Fruit fly (Drosophila melanogaster) whole organism, embryonic: ENCODE results near the gene CG43707.

Source experiments
- Adf1 ChIP-seq: fragments of 200-800 bp; sonication (Bioruptor generic); IDR thresholded peaks from 2 replicates; pipeline ENCODE4 v1.3.6; 2022; ENCODE audit warnings: missing biosample characterization, missing genetic modification characterization
- Atf-2 ChIP-seq: fragments of 200-800 bp; sonication (Bioruptor generic); optimal IDR thresholded peaks from 2 replicates; lab custom pipeline; 2016; ENCODE audit warnings: missing biosample characterization, missing genetic modification characterization
- Atf3 ChIP-seq: fragments of 200-800 bp; sonication (Bioruptor generic); optimal IDR thresholded peaks from 3 replicates; lab custom pipeline; 2016; ENCODE audit warnings: missing biosample characterization, missing genetic modification characterization
- B-H2 ChIP-seq: fragments of 200-800 bp; sonication (Bioruptor generic); optimal IDR thresholded peaks from 2 replicates; lab custom pipeline; 2018; ENCODE audit warnings: missing biosample characterization, mild to moderate bottlenecking, missing genetic modification characterization
- BtbVII ChIP-seq: fragments of 200-800 bp; sonication (Bioruptor generic); optimal IDR thresholded peaks from 3 replicates; lab custom pipeline; 2017; ENCODE audit warnings: missing biosample characterization, mild to moderate bottlenecking, missing genetic modification characterization
- C15 ChIP-seq: fragments of 200-800 bp; sonication (Bioruptor generic); IDR thresholded peaks from 3 replicates; pipeline ENCODE4 v1.3.6; 2022; ENCODE audit warnings: missing biosample characterization, missing genetic modification characterization
- CG10321 ChIP-seq: fragments of 200-800 bp; sonication (Bioruptor generic); IDR thresholded peaks from 2 replicates; pipeline ENCODE4 v1.3.6; 2022; ENCODE audit warnings: missing biosample characterization, missing genetic modification characterization
- CG11247 ChIP-seq: fragments of 200-800 bp; sonication (Bioruptor generic); IDR thresholded peaks from 2 replicates; pipeline ENCODE4 v1.3.6; 2022; ENCODE audit warnings: missing biosample characterization, missing genetic modification characterization
- CG11456 ChIP-seq: fragments of 200-800 bp; sonication (Bioruptor generic); IDR thresholded peaks from 3 replicates; pipeline ENCODE4 v1.3.6; 2022; ENCODE audit warnings: missing biosample characterization, missing genetic modification characterization
- CG11560 ChIP-seq: fragments of 200-800 bp; sonication (Bioruptor generic); IDR thresholded peaks from 3 replicates; pipeline ENCODE4 v1.3.6; 2022; ENCODE audit warnings: missing biosample characterization, missing genetic modification characterization
- CG12659 ChIP-seq: fragments of 200-800 bp; sonication (Bioruptor generic); optimal IDR thresholded peaks from 3 replicates; lab custom pipeline; 2017; ENCODE audit warnings: mild to moderate bottlenecking, missing biosample characterization, missing genetic modification reagents, missing genetic modification characterization
- CG12769 ChIP-seq: fragments of 200-800 bp; sonication (Bioruptor generic); optimal IDR thresholded peaks from 2 replicates; lab custom pipeline; 2019; ENCODE audit warnings: missing biosample characterization, mild to moderate bottlenecking, missing genetic modification characterization, moderate library complexity
- CG12942 ChIP-seq: fragments of 200-800 bp; sonication (Bioruptor generic); optimal IDR thresholded peaks from 3 replicates; lab custom pipeline; 2016; ENCODE audit warnings: missing biosample characterization, missing genetic modification characterization
- CG13287 ChIP-seq: fragments of 200-800 bp; sonication (Bioruptor generic); IDR thresholded peaks from 2 replicates; pipeline ENCODE4 v1.3.6; 2022; ENCODE audit warnings: missing biosample characterization, missing genetic modification characterization; ENCODE audit not compliant: partially characterized antibody
- CG1603 ChIP-seq: fragments of 200-800 bp; sonication (Bioruptor generic); optimal IDR thresholded peaks from 2 replicates; lab custom pipeline; 2019; ENCODE audit warnings: missing biosample characterization, mild to moderate bottlenecking, missing genetic modification characterization, moderate library complexity
- CG17385 ChIP-seq: fragments of 200-800 bp; sonication (Bioruptor generic); optimal IDR thresholded peaks from 3 replicates; lab custom pipeline; 2018; ENCODE audit warnings: missing biosample characterization, mild to moderate bottlenecking, missing genetic modification characterization
- CG2678 ChIP-seq: fragments of 200-800 bp; sonication (Bioruptor generic); optimal IDR thresholded peaks from 3 replicates; lab custom pipeline; 2019; ENCODE audit warnings: missing biosample characterization, mild to moderate bottlenecking, missing genetic modification characterization, moderate library complexity
- CG3995 ChIP-seq: fragments of 200-800 bp; sonication (Bioruptor generic); optimal IDR thresholded peaks from 3 replicates; lab custom pipeline; 2016; ENCODE audit warnings: missing biosample characterization, missing genetic modification characterization
- CG4617 ChIP-seq: fragments of 200-800 bp; sonication (Bioruptor generic); optimal IDR thresholded peaks from 3 replicates; lab custom pipeline; 2016; ENCODE audit warnings: missing biosample characterization, missing genetic modification characterization, borderline replicate concordance
- CG6813 ChIP-seq: fragments of 200-800 bp; sonication (Bioruptor generic); optimal IDR thresholded peaks from 2 replicates; lab custom pipeline; 2017; ENCODE audit warnings: missing biosample characterization, missing genetic modification characterization, mild to moderate bottlenecking, moderate library complexity, missing genetic modification reagents
- CG7271 ChIP-seq: fragments of 200-800 bp; sonication (Bioruptor generic); optimal IDR thresholded peaks from 2 replicates; lab custom pipeline; 2018; ENCODE audit warnings: missing biosample characterization, mild to moderate bottlenecking, missing genetic modification characterization, moderate library complexity
- CG7786 ChIP-seq: fragments of 200-800 bp; sonication (Bioruptor generic); optimal IDR thresholded peaks from 2 replicates; lab custom pipeline; 2016; ENCODE audit warnings: missing biosample characterization, missing genetic modification characterization
- CG7928 ChIP-seq: fragments of 200-800 bp; sonication (Bioruptor generic); optimal IDR thresholded peaks from 2 replicates; lab custom pipeline; 2017; ENCODE audit warnings: missing biosample characterization, mild to moderate bottlenecking, missing genetic modification characterization
- CG8290 ChIP-seq, 3 experiments: fragments of 200-800 bp; sonication (Bioruptor generic); optimal IDR thresholded peaks; 2 replicates each; lab custom pipeline; 2016 to 2019; ENCODE audit warnings: missing biosample characterization in 3 of 3, missing genetic modification characterization in 3 of 3, mild to moderate bottlenecking in 2 of 3, moderate library complexity in 1 of 3
- Dip3 ChIP-seq: fragments of 200-800 bp; sonication (Bioruptor generic); optimal IDR thresholded peaks from 3 replicates; lab custom pipeline; 2016; ENCODE audit warnings: missing biosample characterization, missing genetic modification characterization
- HmgD ChIP-seq: fragments of 200-800 bp; sonication (Bioruptor generic); optimal IDR thresholded peaks from 3 replicates; lab custom pipeline; 2016; ENCODE audit warnings: missing biosample characterization, missing genetic modification characterization
- Hsf ChIP-seq: fragments of 200-800 bp; sonication (Bioruptor generic); optimal IDR thresholded peaks from 3 replicates; lab custom pipeline; 2016; ENCODE audit warnings: missing biosample characterization, missing genetic modification characterization
- Meics ChIP-seq: fragments of 200-800 bp; sonication (Bioruptor generic); optimal IDR thresholded peaks from 2 replicates; lab custom pipeline; 2017; ENCODE audit warnings: missing biosample characterization, mild to moderate bottlenecking, missing genetic modification characterization
- Rfx ChIP-seq: fragments of 200-800 bp; sonication (Bioruptor generic); IDR thresholded peaks from 2 replicates; pipeline ENCODE4 v1.3.6; 2022; ENCODE audit warnings: missing biosample characterization, missing genetic modification characterization
- Six4 ChIP-seq: fragments of 200-800 bp; sonication (Bioruptor generic); optimal IDR thresholded peaks from 2 replicates; lab custom pipeline; 2016; ENCODE audit warnings: missing biosample characterization, missing genetic modification characterization
- Sox100B ChIP-seq: fragments of 200-800 bp; sonication (Bioruptor generic); optimal IDR thresholded peaks from 3 replicates; lab custom pipeline; 2018; ENCODE audit warnings: missing biosample characterization, mild to moderate bottlenecking, missing genetic modification characterization
- Sry-β ChIP-seq: fragments of 200-800 bp; sonication (Bioruptor generic); optimal IDR thresholded peaks from 2 replicates; lab custom pipeline; 2018; ENCODE audit warnings: missing biosample characterization, mild to moderate bottlenecking, missing genetic modification characterization, moderate library complexity
- Ssrp ChIP-seq: fragments of 200-800 bp; sonication (Bioruptor generic); optimal IDR thresholded peaks from 2 replicates; lab custom pipeline; 2018; ENCODE audit warnings: missing biosample characterization, mild to moderate bottlenecking, missing genetic modification characterization, moderate library complexity
- bowl ChIP-seq: fragments of 200-800 bp; sonication (Bioruptor generic); IDR thresholded peaks from 2 replicates; pipeline ENCODE4 v1.3.6; 2022; ENCODE audit warnings: missing biosample characterization, missing genetic modification characterization
- br ChIP-seq: fragments of >200 bp; optimal IDR thresholded peaks from 2 replicates; lab custom pipeline; 2017
- chm ChIP-seq: fragments of 200-800 bp; sonication (Bioruptor generic); IDR thresholded peaks from 2 replicates; pipeline ENCODE4 v1.3.6; 2022; ENCODE audit warnings: missing biosample characterization, missing genetic modification characterization
- crol ChIP-seq: fragments of 200-800 bp; sonication (Bioruptor generic); IDR thresholded peaks from 2 replicates; pipeline ENCODE4 v1.3.6; 2022; ENCODE audit warnings: missing biosample characterization, missing genetic modification characterization
- dati ChIP-seq: fragments of 200-800 bp; sonication (Bioruptor generic); IDR thresholded peaks from 2 replicates; pipeline ENCODE4 v1.3.6; 2022; ENCODE audit warnings: missing biosample characterization, missing genetic modification characterization
- fd96Cb ChIP-seq: fragments of 200-800 bp; sonication (Bioruptor generic); optimal IDR thresholded peaks from 2 replicates; lab custom pipeline; 2018; ENCODE audit warnings: missing biosample characterization, mild to moderate bottlenecking, missing genetic modification characterization, moderate library complexity
- gro ChIP-seq: fragments of 200-800 bp; sonication (Bioruptor generic); optimal IDR thresholded peaks from 2 replicates; lab custom pipeline; 2016; ENCODE audit warnings: missing biosample characterization, missing genetic modification characterization
- knrl ChIP-seq: fragments of 200-800 bp; sonication (Bioruptor generic); IDR thresholded peaks from 3 replicates; pipeline ENCODE4 v1.3.6; 2022; ENCODE audit warnings: missing biosample characterization, missing genetic modification characterization; ENCODE audit not compliant: partially characterized antibody
- nerfin-1 ChIP-seq: fragments of 200-800 bp; sonication (Bioruptor generic); optimal IDR thresholded peaks from 3 replicates; lab custom pipeline; 2019; ENCODE audit warnings: missing biosample characterization, mild to moderate bottlenecking, missing genetic modification characterization, moderate library complexity
- pzg ChIP-seq: fragments of 200-800 bp; sonication (Bioruptor generic); optimal IDR thresholded peaks from 3 replicates; lab custom pipeline; 2018; ENCODE audit warnings: missing biosample characterization, mild to moderate bottlenecking, missing genetic modification characterization, moderate library complexity
- ranshi ChIP-seq: fragments of 200-800 bp; sonication (Bioruptor generic); IDR thresholded peaks from 2 replicates; pipeline ENCODE4 v1.3.6; 2022; ENCODE audit warnings: missing biosample characterization, missing genetic modification characterization
- sima ChIP-seq: fragments of 200-800 bp; sonication (Bioruptor generic); optimal IDR thresholded peaks from 2 replicates; lab custom pipeline; 2016; ENCODE audit warnings: missing biosample characterization, missing genetic modification characterization
- sna ChIP-seq: fragments of 200-800 bp; sonication (Bioruptor generic); IDR thresholded peaks from 2 replicates; pipeline ENCODE4 v1.3.6; 2022; ENCODE audit warnings: missing biosample characterization, missing genetic modification characterization; ENCODE audit not compliant: partially characterized antibody
- sob ChIP-seq: fragments of 200-800 bp; sonication (Bioruptor generic); IDR thresholded peaks from 2 replicates; pipeline ENCODE4 v1.3.6; 2022; ENCODE audit warnings: missing biosample characterization, missing genetic modification characterization
- ttk ChIP-seq: fragments of 200-800 bp; sonication (Bioruptor generic); IDR thresholded peaks from 2 replicates; pipeline ENCODE4 v2.1.2; 2022; ENCODE audit warnings: missing biosample characterization, missing genetic modification characterization
- wdn ChIP-seq: fragments of 200-800 bp; sonication (Bioruptor generic); IDR thresholded peaks from 2 replicates; pipeline ENCODE4 v1.3.6; 2022; ENCODE audit warnings: missing biosample characterization, missing genetic modification characterization

CG43707 gene

DNA sequence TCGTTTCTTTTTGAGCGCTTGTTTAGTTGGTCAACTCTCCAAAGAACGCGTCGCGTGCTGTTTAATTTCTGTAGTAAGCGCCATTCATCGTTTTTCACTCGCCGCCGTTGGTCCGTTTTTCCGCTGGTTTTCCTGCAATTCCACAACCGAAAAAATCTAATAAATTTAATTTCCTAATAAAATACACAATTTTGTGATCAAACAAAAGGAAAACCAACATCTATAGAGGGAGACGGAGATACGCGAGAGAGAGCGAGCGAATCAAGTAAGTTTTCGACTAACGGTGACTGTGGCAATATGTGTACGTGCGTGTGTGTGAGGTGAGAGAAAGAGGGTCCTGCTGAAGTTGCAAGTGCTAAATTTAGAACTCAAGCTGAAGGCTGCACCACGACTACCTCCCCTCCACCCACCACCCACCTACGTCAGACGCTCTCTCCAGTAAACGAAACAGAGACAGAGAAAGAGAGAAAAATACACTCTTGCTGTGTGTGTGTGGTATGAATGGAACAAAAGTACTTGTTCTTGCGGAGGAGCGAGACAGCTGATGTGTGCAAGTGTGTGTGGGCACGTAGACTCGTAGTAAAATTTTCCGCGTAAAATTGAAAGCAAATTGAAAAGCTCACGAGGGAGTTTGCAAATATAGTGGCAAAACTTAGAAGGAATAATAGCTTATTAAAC, 46.5 kb downstream of the CG43707 start, which contains the start of gene Reph (continued):
- TF ChIP-seq wdn (GFP tag; lab: Robert Waterston, UW) = 0 out of 2 replicates have a peak, but pooled peaks have one; percentile 7
- TF ChIP-seq Atf-2 (GFP tag; lab: Kevin White, UChicago) = no peak
- TF ChIP-seq Rfx (GFP tag; lab: Robert Waterston, UW) = peak; percentile 54
- TF ChIP-seq BtbVII (GFP tag; lab: Kevin White, UChicago) = peak; percentile 16
- TF ChIP-seq CG1603 (tag; lab: Kevin White, UChicago) = peak; percentile 20
- TF ChIP-seq br (lab: Kevin White, UChicago) = no peak
- peak; percentile 27 for TF ChIP-seq nerfin-1 (tag; lab: Kevin White, UChicago)
- TF ChIP-seq gro (GFP tag; lab: Kevin White, UChicago) = peak; percentile 1
- no peak for TF ChIP-seq Sry-β (GFP tag; lab: Kevin White, UChicago)
- TF ChIP-seq Dip3 (GFP tag; lab: Kevin White, UChicago) = no peak
- TF ChIP-seq CG11560 (tag; lab: Robert Waterston, UW) = no peak
- no peak for TF ChIP-seq Six4 (GFP tag; lab: Kevin White, UChicago)
- peak; percentile 31 for TF ChIP-seq Meics (GFP tag; lab: Kevin White, UChicago)
- TF ChIP-seq CG12769 (tag; lab: Kevin White, UChicago) = peak; percentile 46
- peak; percentile 33 for TF ChIP-seq CG3995 (GFP tag; lab: Kevin White, UChicago)
- TF ChIP-seq sob (GFP tag; lab: Robert Waterston, UW) = 0 out of 2 replicates have a peak, but pooled peaks have one; percentile 11
- TF ChIP-seq CG12659 (GFP tag; lab: Kevin White, UChicago) = peak; percentile 38
- TF ChIP-seq chm (GFP tag; lab: Robert Waterston, UW) = peak; percentile 64
- TF ChIP-seq fd96Cb = no peak
- TF ChIP-seq CG10321 (GFP tag; lab: Robert Waterston, UW) = peak; percentile 87
- peak; percentile 13 for TF ChIP-seq pzg (GFP tag; lab: Kevin White, UChicago)
- TF ChIP-seq Hsf (GFP tag; lab: Kevin White, UChicago) = no peak
- TF ChIP-seq CG2678 (tag; lab: Kevin White, UChicago) = no peak
- 0 out of 2 replicates have a peak, but pooled peaks have one; percentile 21 for TF ChIP-seq CG13287 (GFP tag; lab: Robert Waterston, UW)
- TF ChIP-seq knrl = no peak
- no peak for TF ChIP-seq CG7928 (GFP tag; lab: Kevin White, UChicago)
- peak; percentile 5 for TF ChIP-seq CG7786 (GFP tag; lab: Kevin White, UChicago)
- peak; percentile 68; the same call in 1 of the 2 replicates for TF ChIP-seq Adf1 (GFP tag; lab: Robert Waterston, UW)
- no peak for TF ChIP-seq ttk
- no peak for TF ChIP-seq dati (GFP tag; lab: Robert Waterston, UW)
- no peak for TF ChIP-seq ranshi
- TF ChIP-seq CG8290 (GFP tag; optimal IDR thresholded peaks at IDR 0.05; lab: Kevin White, UChicago) = no peak
- TF ChIP-seq CG8290 (tag; optimal IDR thresholded peaks at IDR 0.05; lab: Kevin White, UChicago) = peak in 1 of 2 experiments; percentile 83
- no peak for TF ChIP-seq sima
- no peak for TF ChIP-seq CG12942 (GFP tag; lab: Kevin White, UChicago)
- no peak for TF ChIP-seq CG7271
- no peak for TF ChIP-seq CG4617 (GFP tag; lab: Kevin White, UChicago)
- TF ChIP-seq B-H2 = peak; percentile 59
- TF ChIP-seq HmgD = peak; percentile 13
- TF ChIP-seq Atf3 (GFP tag; lab: Kevin White, UChicago) = no peak
- TF ChIP-seq CG11247 (GFP tag; lab: Robert Waterston, UW) = peak; percentile 25; the same call in 1 of the 2 replicates
- TF ChIP-seq CG6813 (GFP tag; lab: Kevin White, UChicago) = peak; percentile 22
- TF ChIP-seq sna (GFP tag; lab: Robert Waterston, UW) = no peak
- peak; percentile 53; the same call in 1 of the 3 replicates for TF ChIP-seq CG11456 (GFP tag; lab: Robert Waterston, UW)
- no peak; the same call in 1 of the 2 replicates for TF ChIP-seq bowl
- no peak for TF ChIP-seq Sox100B
- no peak for TF ChIP-seq CG17385 (GFP tag; lab: Kevin White, UChicago)
- TF ChIP-seq crol (GFP tag; lab: Robert Waterston, UW) = peak; percentile 82
- no peak for TF ChIP-seq Ssrp (tag; lab: Kevin White, UChicago)
- no peak for TF ChIP-seq C15
